Fruit fly (Drosophila melanogaster): ENCODE results near the gene CG32152.

The CG32152 gene

DNA sequence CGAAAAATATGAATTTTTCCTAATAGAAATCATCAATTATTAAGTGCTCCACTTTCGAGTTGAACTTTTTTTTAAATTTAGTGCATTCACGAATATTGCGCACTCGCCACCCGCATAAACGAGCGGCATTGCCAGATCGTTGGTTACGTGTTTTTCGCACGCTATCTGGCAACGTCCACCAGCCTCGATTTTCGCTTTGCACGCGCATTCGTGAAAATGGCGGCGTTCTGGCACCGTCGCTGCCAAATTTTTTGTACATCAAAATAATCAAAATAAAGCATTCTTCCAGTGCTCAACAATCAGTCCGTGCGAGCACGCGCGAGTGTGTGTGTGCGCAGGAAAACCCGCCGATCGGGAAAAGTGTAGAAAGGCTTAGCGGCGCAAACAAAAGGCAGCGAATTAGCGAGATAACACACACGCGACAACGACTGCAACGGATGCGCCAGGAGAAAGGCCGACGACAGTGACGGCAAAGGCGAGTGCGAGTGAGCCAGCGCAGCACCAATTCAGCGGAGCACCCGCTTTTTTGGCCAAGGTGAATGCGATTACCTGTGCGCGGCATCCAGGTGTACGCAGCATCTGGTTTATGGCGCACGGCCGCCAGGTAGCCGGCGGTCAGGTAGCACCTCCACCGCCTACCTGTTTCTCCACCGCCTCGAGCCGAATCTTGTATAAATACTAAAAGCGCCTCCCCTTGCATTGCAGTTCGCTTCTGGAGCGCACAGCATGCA lies 30.1 kb downstream of the CG32152 start (continued):
- peak; percentile 89 for TF ChIP-seq CG4328 (GFP tag; optimal IDR thresholded peaks at IDR 0.05)
- TF ChIP-seq Dip3 (GFP tag; optimal IDR thresholded peaks at IDR 0.05), result peak; percentile 86
- peak; percentile 75 for TF ChIP-seq HLH3B (GFP tag; IDR thresholded peaks at IDR 0.05)
- TF ChIP-seq gro (GFP tag; optimal IDR thresholded peaks at IDR 0.05), result peak; percentile 88
- peak in 1 of 2 experiments; percentile 76 for TF ChIP-seq Hr51 (GFP tag; optimal IDR thresholded peaks at IDR 0.05)
- no peak for TF ChIP-seq Lim3 (GFP tag; IDR thresholded peaks at IDR 0.05)
- TF ChIP-seq CG31441 (GFP tag; IDR thresholded peaks at IDR 0.05), result no peak; the same call in none of the 2 replicates
- TF ChIP-seq danr (GFP tag; IDR thresholded peaks at IDR 0.05), result peak; percentile 49; the same call in 1 of the 2 replicates
- TF ChIP-seq E2f1 (GFP tag; IDR thresholded peaks at IDR 0.05), result peak; percentile 75
- peak; percentile 85 for TF ChIP-seq Hsf (GFP tag; optimal IDR thresholded peaks at IDR 0.05)
- peak; percentile 76; the same call in 3 of the 4 replicates for TF ChIP-seq Gug (GFP tag; IDR thresholded peaks at IDR 0.05)
- TF ChIP-seq Gsc (GFP tag; IDR thresholded peaks at IDR 0.05), result no peak
- peak; percentile 85 for TF ChIP-seq ERR (GFP tag; optimal IDR thresholded peaks at IDR 0.05)
- peak; percentile 72 for TF ChIP-seq Awh (GFP tag; IDR thresholded peaks at IDR 0.05)
- TF ChIP-seq CG7928 (GFP tag; optimal IDR thresholded peaks at IDR 0.05), result peak; percentile 21
- no peak for TF ChIP-seq caup (GFP tag; optimal IDR thresholded peaks at IDR 0.05; ENCODE audit: severe bottlenecking)
- TF ChIP-seq gcm2 (GFP tag; optimal IDR thresholded peaks at IDR 0.05), result no peak
- peak; percentile 52 for TF ChIP-seq CG4404 (GFP tag; IDR thresholded peaks at IDR 0.05)
- peak; percentile 95 for TF ChIP-seq gcm (GFP tag; optimal IDR thresholded peaks at IDR 0.05)
- peak; percentile 82 for TF ChIP-seq grau (tag; optimal IDR thresholded peaks at IDR 0.05)
- peak; percentile 50 for TF ChIP-seq bigmax (GFP tag; optimal IDR thresholded peaks at IDR 0.05)
- peak; percentile 82 for TF ChIP-seq nmo (GFP tag; optimal IDR thresholded peaks at IDR 0.05)
- no peak for TF ChIP-seq CG31388 (GFP tag; optimal IDR thresholded peaks at IDR 0.05)
- peak; percentile 67 for TF ChIP-seq H2.0 (GFP tag; IDR thresholded peaks at IDR 0.05)
- TF ChIP-seq CG13424 (tag; optimal IDR thresholded peaks at IDR 0.05), result peak; percentile 84
- no peak for TF ChIP-seq Elba2 (GFP tag; optimal IDR thresholded peaks at IDR 0.05)
- peak; percentile 33 for TF ChIP-seq CG10462 (GFP tag; optimal IDR thresholded peaks at IDR 0.05)
- no peak for TF ChIP-seq pita (GFP tag; optimal IDR thresholded peaks at IDR 0.05)
- TF ChIP-seq CG3281 (GFP tag; optimal IDR thresholded peaks at IDR 0.05), result peak; percentile 87
- TF ChIP-seq ind (GFP tag; optimal IDR thresholded peaks at IDR 0.05), result peak; percentile 83
- TF ChIP-seq dmrt11E (tag; optimal IDR thresholded peaks at IDR 0.05), result peak; percentile 66
- TF ChIP-seq prd (optimal IDR thresholded peaks at IDR 0.05), result no peak
- peak; percentile 82 for TF ChIP-seq prd (GFP tag; IDR thresholded peaks at IDR 0.05)
- peak; percentile 71 for TF ChIP-seq CG4424 (GFP tag; optimal IDR thresholded peaks at IDR 0.05)
- peak; percentile 80 for TF ChIP-seq CG32772 (GFP tag; IDR thresholded peaks at IDR 0.05)
- TF ChIP-seq CG12299 (tag; optimal IDR thresholded peaks at IDR 0.05), result no peak
- peak; percentile 88 for TF ChIP-seq Antp (GFP tag; optimal IDR thresholded peaks at IDR 0.05)
- no peak for TF ChIP-seq Sox100B (GFP tag; optimal IDR thresholded peaks at IDR 0.05)
- peak; percentile 81 for TF ChIP-seq CoRest (tag; optimal IDR thresholded peaks at IDR 0.05)
- TF ChIP-seq CG11504 (tag; optimal IDR thresholded peaks at IDR 0.05), result no peak
- peak; percentile 47 for TF ChIP-seq cato (GFP tag; optimal IDR thresholded peaks at IDR 0.05; ENCODE audit: borderline replicate concordance)
- peak; percentile 83 for TF ChIP-seq zfh1 (GFP tag; IDR thresholded peaks at IDR 0.05)
- TF ChIP-seq CG17359 (tag; optimal IDR thresholded peaks at IDR 0.05), result peak; percentile 73
- TF ChIP-seq zen (tag; optimal IDR thresholded peaks at IDR 0.05), result peak; percentile 9
- peak; percentile 80 for TF ChIP-seq Mes4 (GFP tag; optimal IDR thresholded peaks at IDR 0.05)
- peak; percentile 78 for TF ChIP-seq Dek (tag; optimal IDR thresholded peaks at IDR 0.05)
- peak; percentile 80 for TF ChIP-seq CG12155 (GFP tag; optimal IDR thresholded peaks at IDR 0.05)
- peak; percentile 98 for TF ChIP-seq Ets65A (GFP tag)
- TF ChIP-seq Oli (tag; optimal IDR thresholded peaks at IDR 0.05), result peak; percentile 65
- TF ChIP-seq fd96Cb (tag; optimal IDR thresholded peaks at IDR 0.05), result peak; percentile 69
